Worm (Caenorhabditis elegans) whole organism, mixed stage, embryonic: Measurements from ENCODE around the gene F23B12.1.

Experiments
- blmp-1 ChIP-seq: fragments of 150-350 bp; optimal IDR thresholded peaks from 2 replicates; lab custom pipeline; 2014; ENCODE audit warnings: missing biosample characterization, missing genetic modification characterization
- elt-3 ChIP-seq: fragments of 150-350 bp; optimal IDR thresholded peaks from 2 replicates; lab custom pipeline; 2014; ENCODE audit warnings: missing biosample characterization, missing genetic modification characterization
- flh-1 ChIP-seq: fragments of 200-800 bp; sonication (Bioruptor generic); optimal IDR thresholded peaks from 2 replicates; lab custom pipeline; 2018; ENCODE audit warnings: mild to moderate bottlenecking, missing genetic modification characterization, moderate library complexity, missing compliant biosample characterization
- ham-2 ChIP-seq: fragments of 200-800 bp; sonication (Bioruptor generic); optimal IDR thresholded peaks from 2 replicates; lab custom pipeline; 2018; ENCODE audit warnings: mild to moderate bottlenecking, missing genetic modification characterization, missing compliant biosample characterization
- nhr-12 ChIP-seq: fragments of 150-350 bp; optimal IDR thresholded peaks from 2 replicates; lab custom pipeline; 2014; ENCODE audit warnings: missing biosample characterization, missing genetic modification characterization
- nhr-237 ChIP-seq: fragments of 150-350 bp; optimal IDR thresholded peaks from 2 replicates; lab custom pipeline; 2014; ENCODE audit warnings: missing biosample characterization, missing genetic modification characterization
- nhr-28 ChIP-seq: fragments of 150-350 bp; optimal IDR thresholded peaks from 2 replicates; lab custom pipeline; 2014; ENCODE audit warnings: missing biosample characterization, missing genetic modification characterization
- snpc-4 ChIP-seq: fragments of 150-350 bp; optimal IDR thresholded peaks from 2 replicates; lab custom pipeline; 2014; ENCODE audit warnings: missing biosample characterization, missing genetic modification characterization

- TF ChIP-seq ham-2, result no peak
- TF ChIP-seq nhr-237 (tag; lab: Kevin White, UChicago), result no peak
- TF ChIP-seq snpc-4 (tag; lab: Kevin White, UChicago), result no peak
- no peak for TF ChIP-seq blmp-1 (tag; lab: Kevin White, UChicago)
- no peak for TF ChIP-seq nhr-28 (tag; lab: Kevin White, UChicago)
- TF ChIP-seq flh-1, result no peak
- no peak for TF ChIP-seq elt-3 (tag; lab: Kevin White, UChicago)
- no peak for TF ChIP-seq nhr-12 (tag; lab: Kevin White, UChicago)
Measured at ce11 chrV:14474099-14474498, 45.1 kb downstream of the F23B12.1 start, which contains the start of gene clec-56.
